ENCODE assay signal across 6 worm cellular contexts in the genomic region with DNA sequence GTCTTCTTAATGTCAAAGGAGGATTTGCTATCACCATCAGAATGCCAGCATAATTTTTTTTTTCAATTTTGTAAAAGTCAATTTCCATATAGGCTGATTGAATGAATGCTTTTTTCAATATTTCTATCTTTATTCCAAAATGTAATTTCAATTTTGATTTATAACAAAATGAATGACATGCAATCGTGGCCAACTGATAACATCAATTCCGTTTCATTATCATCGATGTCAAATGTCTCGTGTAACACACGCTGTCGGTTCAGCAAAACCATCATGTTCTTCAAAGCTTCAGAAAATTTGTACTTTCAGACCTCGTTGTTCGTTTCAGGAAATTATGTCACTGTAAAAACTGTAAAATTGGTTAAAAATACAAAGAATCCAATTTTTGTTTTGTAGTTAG.
TF ChIP-seq lines count a peak whose summit lies in the region.

No protein-coding gene starts in this region.

TF ChIP-seq in whole organism, L1 larva, 84 proteins besides CTCF, POLR2A, EP300 and RAD21:
- TF ChIP-seq nhr-20 (tag; optimal IDR thresholded peaks at IDR 0.05; lab: Kevin White, UChicago): peak; percentile 30
- no peak for TF ChIP-seq lsy-2 (tag; optimal IDR thresholded peaks at IDR 0.05; lab: Kevin White, UChicago)
- peak; percentile 72 for TF ChIP-seq elt-2 (tag; optimal IDR thresholded peaks at IDR 0.05; lab: Kevin White, UChicago)
- TF ChIP-seq efl-1 (optimal IDR thresholded peaks at IDR 0.05; lab: Kevin White, UChicago): no peak
- TF ChIP-seq efl-1 (GFP tag; optimal IDR thresholded peaks at IDR 0.05 in 1 of 2; lab: Kevin White, UChicago): no peak
- peak in 1 of 2 experiments; percentile 40 for TF ChIP-seq lin-35 (GFP tag; optimal IDR thresholded peaks at IDR 0.05; lab: Kevin White, UChicago)
- TF ChIP-seq mdl-1 (tag; optimal IDR thresholded peaks at IDR 0.05; lab: Kevin White, UChicago): peak in 1 of 2 experiments; percentile 11
- TF ChIP-seq nhr-90 (tag; optimal IDR thresholded peaks at IDR 0.05; lab: Kevin White, UChicago; ENCODE audit: poor library complexity): peak; percentile 2

TF ChIP-seq in whole organism, L2 larva, 48 proteins besides CTCF, POLR2A, EP300 and RAD21:
- TF ChIP-seq unc-39 (tag; optimal IDR thresholded peaks at IDR 0.05; lab: Kevin White, UChicago) (no peak), sma-9 (GFP tag; optimal IDR thresholded peaks at IDR 0.05; lab: Kevin White, UChicago) (peak; percentile 30), sma-9 (tag; optimal IDR thresholded peaks at IDR 0.05; lab: Kevin White, UChicago) (no peak), nhr-129 (tag; optimal IDR thresholded peaks at IDR 0.05; lab: Kevin White, UChicago) (no peak), nhr-10 (tag; optimal IDR thresholded peaks at IDR 0.05; lab: Kevin White, UChicago) (no peak), fos-1 (tag; optimal IDR thresholded peaks at IDR 0.05; lab: Kevin White, UChicago) (peak; percentile 78), mdl-1 (tag; optimal IDR thresholded peaks at IDR 0.05; lab: Kevin White, UChicago) (peak in 1 of 2 experiments; percentile 13), crh-2 (tag; optimal IDR thresholded peaks at IDR 0.05; lab: Kevin White, UChicago) (peak; percentile 10), alr-1 (tag; optimal IDR thresholded peaks at IDR 0.05; lab: Kevin White, UChicago) (no peak)
TF ChIP-seq in whole organism, L2 larva: peak in this region for 4.

TF ChIP-seq in whole organism, L3 larva, 47 proteins besides CTCF, POLR2A, EP300 and RAD21:
- no peak for TF ChIP-seq ceh-9 (tag; optimal IDR thresholded peaks at IDR 0.05; lab: Kevin White, UChicago)
- peak; percentile 82 for TF ChIP-seq elt-2 (tag; optimal IDR thresholded peaks at IDR 0.05; lab: Kevin White, UChicago)
- TF ChIP-seq eor-1 (tag; optimal IDR thresholded peaks at IDR 0.05; lab: Kevin White, UChicago): no peak
- TF ChIP-seq unc-62 (GFP tag; optimal IDR thresholded peaks at IDR 0.05; lab: Kevin White, UChicago): no peak
- TF ChIP-seq unc-39 (tag; optimal IDR thresholded peaks at IDR 0.05; lab: Kevin White, UChicago): no peak
- TF ChIP-seq nhr-76 (tag; optimal IDR thresholded peaks at IDR 0.05; lab: Kevin White, UChicago): no peak
- no peak for TF ChIP-seq nhr-25 (tag; optimal IDR thresholded peaks at IDR 0.05; lab: Kevin White, UChicago)
- peak; percentile 80 for TF ChIP-seq pqm-1 (tag; optimal IDR thresholded peaks at IDR 0.05; lab: Kevin White, UChicago)
- no peak for TF ChIP-seq hmg-11 (tag; optimal IDR thresholded peaks at IDR 0.05; lab: Kevin White, UChicago)
- TF ChIP-seq pha-4 (tag; optimal IDR thresholded peaks at IDR 0.05; lab: Kevin White, UChicago): no peak
- TF ChIP-seq snpc-4 (tag; optimal IDR thresholded peaks at IDR 0.05; lab: Kevin White, UChicago): no peak

TF ChIP-seq in whole organism, L4 larva, 104 proteins besides CTCF, POLR2A, EP300 and RAD21:
- peak; percentile 79 for TF ChIP-seq nhr-28 (tag; optimal IDR thresholded peaks at IDR 0.05; lab: Kevin White, UChicago)
- peak; percentile 71 for TF ChIP-seq pqm-1 (tag; optimal IDR thresholded peaks at IDR 0.05; lab: Kevin White, UChicago)
- peak; percentile 94 for TF ChIP-seq dmd-6 (GFP tag; IDR thresholded peaks at IDR 0.05; lab: Robert Waterston, UW)
- peak; percentile 90 for TF ChIP-seq ceh-20 (GFP tag; IDR thresholded peaks at IDR 0.05; lab: Robert Waterston, UW)
- TF ChIP-seq mep-1 (tag; optimal IDR thresholded peaks at IDR 0.05; lab: Kevin White, UChicago): peak; percentile 15
- peak in 1 of 2 experiments; percentile 37 for TF ChIP-seq mdl-1 (tag; optimal IDR thresholded peaks at IDR 0.05; lab: Kevin White, UChicago)
- TF ChIP-seq nhr-41 (GFP tag; IDR thresholded peaks at IDR 0.05; lab: Robert Waterston, UW): 0 out of 2 replicates have a peak, but pooled peaks have one; percentile 41
- peak; percentile 23 for TF ChIP-seq hlh-11 (tag; optimal IDR thresholded peaks at IDR 0.05; lab: Kevin White, UChicago)
- no peak for TF ChIP-seq tag-97 (GFP tag; IDR thresholded peaks at IDR 0.05; lab: Robert Waterston, UW)
- no peak for TF ChIP-seq F37D6.2 (tag; optimal IDR thresholded peaks at IDR 0.05; lab: Kevin White, UChicago)
- no peak for TF ChIP-seq cey-2 (tag; optimal IDR thresholded peaks at IDR 0.05; lab: Kevin White, UChicago; ENCODE audit: borderline replicate concordance, insufficient read depth)
- TF ChIP-seq aly-2 (tag; optimal IDR thresholded peaks at IDR 0.05; lab: Kevin White, UChicago): no peak
- TF ChIP-seq daf-16 (GFP tag; optimal IDR thresholded peaks at IDR 0.05; lab: Kevin White, UChicago): no peak
- peak; percentile 25 for TF ChIP-seq daf-16 (tag; optimal IDR thresholded peaks at IDR 0.05; lab: Kevin White, UChicago)
- TF ChIP-seq lin-29 (GFP tag; IDR thresholded peaks at IDR 0.05; lab: Robert Waterston, UW): no peak
- TF ChIP-seq mxl-3 (GFP tag; optimal IDR thresholded peaks at IDR 0.05; lab: Kevin White, UChicago): peak; percentile 83
- no peak for TF ChIP-seq daf-12 (tag; optimal IDR thresholded peaks at IDR 0.05; lab: Kevin White, UChicago)
- TF ChIP-seq php-3 (GFP tag; IDR thresholded peaks at IDR 0.05; lab: Robert Waterston, UW): peak; percentile 96
- peak; percentile 48 for TF ChIP-seq hlh-30 (tag; optimal IDR thresholded peaks at IDR 0.05; lab: Kevin White, UChicago; ENCODE audit: insufficient read depth)
- peak; percentile 68 for TF ChIP-seq dve-1 (tag; optimal IDR thresholded peaks at IDR 0.05; lab: Kevin White, UChicago; ENCODE audit: insufficient read depth)
TF ChIP-seq in whole organism, L4 larva: peak in this region for 13.

TF ChIP-seq in whole organism, late embryonic, 69 proteins besides CTCF, POLR2A, EP300 and RAD21:
- TF ChIP-seq nhr-11 (tag; optimal IDR thresholded peaks at IDR 0.05; lab: Kevin White, UChicago) (no peak), ceh-34 (tag; optimal IDR thresholded peaks at IDR 0.05; lab: Kevin White, UChicago) (no peak), dmd-4 (tag; optimal IDR thresholded peaks at IDR 0.05; lab: Kevin White, UChicago; ENCODE audit: borderline replicate concordance) (no peak), elt-2 (tag; optimal IDR thresholded peaks at IDR 0.05; lab: Kevin White, UChicago) (peak; percentile 1)

TF ChIP-seq in whole organism, young adult, 124 proteins besides CTCF, POLR2A, EP300 and RAD21:
- TF ChIP-seq nhr-80 (tag; optimal IDR thresholded peaks at IDR 0.05; lab: Kevin White, UChicago) (peak; percentile 73), let-607 (tag; optimal IDR thresholded peaks at IDR 0.05; lab: Kevin White, UChicago) (peak; percentile 40 to 83), repo-1 (tag; optimal IDR thresholded peaks at IDR 0.05; lab: Kevin White, UChicago) (no peak)
